Fruit fly (Drosophila melanogaster) whole organism, wandering third instar larva: ENCODE results near the gene CG9114.

Experiments
- CrebA ChIP-seq: fragments of 200-800 bp; sonication (Bioruptor generic); optimal IDR thresholded peaks from 2 replicates; lab custom pipeline; 2016; ENCODE audit warnings: missing biosample characterization, mild to moderate bottlenecking, missing genetic modification characterization, borderline replicate concordance
- Dfd ChIP-seq: fragments of >200 bp; optimal IDR thresholded peaks from 2 replicates; lab custom pipeline; 2017; ENCODE audit warnings: missing biosample characterization, missing genetic modification characterization
- brk ChIP-seq: fragments of 200-800 bp; sonication (Bioruptor generic); optimal IDR thresholded peaks from 2 replicates; lab custom pipeline; 2016; ENCODE audit warnings: missing biosample characterization, mild to moderate bottlenecking, missing genetic modification characterization
- dmrt93B ChIP-seq: fragments of 200-800 bp; sonication (Bioruptor generic); optimal IDR thresholded peaks from 2 replicates; lab custom pipeline; 2018; ENCODE audit warnings: missing biosample characterization, mild to moderate bottlenecking, missing genetic modification characterization
- h ChIP-seq: fragments of 200-800 bp; sonication (Bioruptor generic); optimal IDR thresholded peaks from 3 replicates; lab custom pipeline; 2016; ENCODE audit warnings: missing biosample characterization, mild to moderate bottlenecking, missing genetic modification characterization

dm6 chrX:15292794-15293193 lies 40.2 kb downstream of the CG9114 start, which contains the start of gene CG5877:
- TF ChIP-seq h (GFP tag; lab: Kevin White, UChicago) (no peak), brk (GFP tag; lab: Kevin White, UChicago) (no peak), Dfd (GFP tag; lab: Kevin White, UChicago) (no peak), CrebA (GFP tag; lab: Kevin White, UChicago) (no peak), dmrt93B (no peak)
